Worm (Caenorhabditis elegans): ENCODE measurements around the gene T04G9.4.

Gene T04G9.4

DNA sequence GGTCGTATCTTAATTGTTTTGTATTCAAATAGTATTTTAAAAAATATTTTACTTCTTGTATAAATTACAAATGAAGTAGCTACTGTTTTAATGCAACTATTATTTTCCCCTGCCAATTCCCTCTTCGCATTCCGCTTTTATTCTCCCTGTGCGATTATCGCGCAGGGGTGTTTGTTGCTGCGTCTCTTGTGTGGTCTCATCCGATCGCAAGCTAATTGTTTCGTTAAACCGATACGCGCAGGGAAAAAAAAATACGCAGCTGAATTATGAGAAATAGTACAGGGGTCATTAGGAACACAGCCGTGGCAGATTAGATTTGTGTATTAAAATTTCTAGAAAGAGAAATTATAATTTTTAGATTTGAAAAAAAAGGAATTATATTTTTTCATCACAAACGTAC is 34.2 kb downstream of the T04G9.4 start (continued):
- TF ChIP-seq nhr-10 (tag; optimal IDR thresholded peaks at IDR 0.05) (peak; percentile 98), hmg-1.1 (GFP tag; IDR thresholded peaks at IDR 0.05) (peak; percentile 100), nhr-237 (tag; optimal IDR thresholded peaks at IDR 0.05) (peak; percentile 87), dmd-6 (GFP tag; IDR thresholded peaks at IDR 0.05) (peak; percentile 97), zip-11 (GFP tag; IDR thresholded peaks at IDR 0.05) (no peak), F44E2.7 (GFP tag; IDR thresholded peaks at IDR 0.05) (no peak), dpl-1 (GFP tag; optimal IDR thresholded peaks at IDR 0.05) (peak; percentile 79), rbr-2 (tag; optimal IDR thresholded peaks at IDR 0.05) (peak; percentile 99), dve-1 (tag; optimal IDR thresholded peaks at IDR 0.05; ENCODE audit: insufficient read depth) (peak; percentile 100), set-16 (GFP tag; IDR thresholded peaks at IDR 0.05) (no peak), lir-3 (tag; optimal IDR thresholded peaks at IDR 0.05) (peak; percentile 91), lim-7 (GFP tag; IDR thresholded peaks at IDR 0.05) (peak; percentile 58; the same call in 1 of the 2 replicates), daf-8 (GFP tag; IDR thresholded peaks at IDR 0.05) (peak; percentile 68; the same call in 1 of the 2 replicates), unc-130 (GFP tag; optimal IDR thresholded peaks at IDR 0.05) (no peak), D1046.2 (GFP tag; IDR thresholded peaks at IDR 0.05) (peak; percentile 91), egl-27 (tag; optimal IDR thresholded peaks at IDR 0.05) (peak; percentile 98), daf-19 (GFP tag; conservative IDR thresholded peaks at IDR 0.05) (peak; percentile 90), hlh-30 (tag; optimal IDR thresholded peaks at IDR 0.05; ENCODE audit: insufficient read depth) (peak; percentile 93), lin-39 (tag; optimal IDR thresholded peaks at IDR 0.05) (peak; percentile 86), nhr-76 (tag; optimal IDR thresholded peaks at IDR 0.05) (peak; percentile 83), ceh-82 (tag; optimal IDR thresholded peaks at IDR 0.05) (peak; percentile 70), jun-1 (tag; optimal IDR thresholded peaks at IDR 0.05) (peak; percentile 99), Y75B8A.6 (GFP tag; IDR thresholded peaks at IDR 0.05) (peak; percentile 47; the same call in 1 of the 2 replicates), mxl-2 (GFP tag; conservative IDR thresholded peaks at IDR 0.05) (peak; percentile 78), lsy-2 (tag; optimal IDR thresholded peaks at IDR 0.05) (peak; percentile 94 to 97), zfp-3 (GFP tag; conservative IDR thresholded peaks at IDR 0.05) (peak; percentile 94), ceh-44 (GFP tag; IDR thresholded peaks at IDR 0.05) (0 out of 2 replicates have a peak, but pooled peaks have one; percentile 32), spr-1 (tag; optimal IDR thresholded peaks at IDR 0.05) (peak; percentile 97), nhr-77 (tag; optimal IDR thresholded peaks at IDR 0.05) (peak; percentile 100), nhr-6 (tag; optimal IDR thresholded peaks at IDR 0.05) (peak; percentile 97), unc-39 (tag; optimal IDR thresholded peaks at IDR 0.05) (peak; percentile 17), nhr-42 (GFP tag; IDR thresholded peaks at IDR 0.05) (peak; percentile 99), mes-2 (tag; optimal IDR thresholded peaks at IDR 0.05; ENCODE audit: poor library complexity, severe bottlenecking) (peak; percentile 98), aly-2 (tag; optimal IDR thresholded peaks at IDR 0.05) (no peak), php-3 (GFP tag; IDR thresholded peaks at IDR 0.05) (peak; percentile 98), F37D6.2 (tag; optimal IDR thresholded peaks at IDR 0.05) (peak; percentile 98), tra-1 (GFP tag; IDR thresholded peaks at IDR 0.05) (peak; percentile 93), mdt-29 (GFP tag; IDR thresholded peaks at IDR 0.05) (peak; percentile 89), attf-4 (tag; optimal IDR thresholded peaks at IDR 0.05) (peak; percentile 71), ama-1 (optimal IDR thresholded peaks at IDR 0.05) (no peak), lin-15B (tag; optimal IDR thresholded peaks at IDR 0.05) (peak; percentile 67), daf-12 (tag; optimal IDR thresholded peaks at IDR 0.05) (no peak), vab-7 (GFP tag; IDR thresholded peaks at IDR 0.05) (peak; percentile 99), spr-3 (GFP tag; optimal IDR thresholded peaks at IDR 0.05) (peak; percentile 95), Y105C5A.15 (GFP tag; IDR thresholded peaks at IDR 0.05) (0 out of 2 replicates have a peak, but pooled peaks have one; percentile 31), T26A8.4 (GFP tag; IDR thresholded peaks at IDR 0.05) (peak; percentile 99), zfp-2 (tag; optimal IDR thresholded peaks at IDR 0.05) (peak; percentile 90), T20F7.1 (GFP tag; optimal IDR thresholded peaks at IDR 0.05) (peak; percentile 93), daf-16 (GFP tag; optimal IDR thresholded peaks at IDR 0.05) (peak; percentile 96 to 98), daf-16 (tag; optimal IDR thresholded peaks at IDR 0.05) (peak; percentile 97), zag-1 (tag; optimal IDR thresholded peaks at IDR 0.05) (peak; percentile 92), zip-2 (tag; optimal IDR thresholded peaks at IDR 0.05) (peak; percentile 97)
